Worm (Caenorhabditis elegans) whole organism, L2 larva: ENCODE measurements around the gene nspb-4.
A peak's percentile ranks its signal among the peaks of the same experiment; 100 is the strongest.

Experiments used
- C34F6.9 ChIP-seq: fragments of 150-350 bp; optimal IDR thresholded peaks from 2 replicates; lab custom pipeline; 2014; ENCODE audit warnings: missing biosample characterization, missing genetic modification characterization
- F13H6.1 ChIP-seq: sonication (generic microtip); optimal IDR thresholded peaks from 2 replicates; lab custom pipeline; 2016; ENCODE audit warnings: missing genetic modification characterization, missing compliant biosample characterization
- R02D3.7 ChIP-seq: fragments of 150-350 bp; optimal IDR thresholded peaks from 2 replicates; lab custom pipeline; 2014; ENCODE audit warnings: missing biosample characterization, missing genetic modification characterization
- ZK546.5 ChIP-seq: sonication (generic microtip); optimal IDR thresholded peaks from 2 replicates; lab custom pipeline; 2017; ENCODE audit warnings: missing biosample characterization, missing genetic modification characterization
- alr-1 ChIP-seq: fragments of 150-350 bp; optimal IDR thresholded peaks from 2 replicates; lab custom pipeline; 2014; ENCODE audit warnings: missing biosample characterization, missing genetic modification characterization
- ama-1 ChIP-seq: fragments of 150-350 bp; optimal IDR thresholded peaks from 2 replicates; lab custom pipeline; 2018; ENCODE audit warnings: inconsistent platforms
- ceh-16 ChIP-seq: fragments of 150-350 bp; optimal IDR thresholded peaks from 2 replicates; lab custom pipeline; 2014; ENCODE audit warnings: missing biosample characterization, missing genetic modification characterization
- ceh-82 ChIP-seq: fragments of 150-350 bp; optimal IDR thresholded peaks from 2 replicates; lab custom pipeline; 2014; ENCODE audit warnings: missing biosample characterization, missing genetic modification characterization
- crh-2 ChIP-seq: sonication (generic microtip); optimal IDR thresholded peaks from 2 replicates; lab custom pipeline; 2017; ENCODE audit warnings: missing biosample characterization, missing genetic modification characterization
- dmd-4 ChIP-seq: sonication (generic microtip); optimal IDR thresholded peaks from 2 replicates; lab custom pipeline; 2017; ENCODE audit warnings: missing biosample characterization, missing genetic modification characterization
- egl-27 ChIP-seq: sonication (generic microtip); optimal IDR thresholded peaks from 3 replicates; lab custom pipeline; 2017; ENCODE audit warnings: missing biosample characterization, missing genetic modification reagents, missing genetic modification characterization
- elt-1 ChIP-seq: fragments of 150-350 bp; optimal IDR thresholded peaks from 2 replicates; lab custom pipeline; 2014; ENCODE audit warnings: missing biosample characterization, missing genetic modification characterization
- fos-1 ChIP-seq: fragments of 150-350 bp; optimal IDR thresholded peaks from 2 replicates; lab custom pipeline; 2014; ENCODE audit warnings: missing biosample characterization, missing genetic modification characterization
- gmeb-1 ChIP-seq: fragments of 150-350 bp; optimal IDR thresholded peaks from 2 replicates; lab custom pipeline; 2014; ENCODE audit warnings: missing biosample characterization, missing genetic modification characterization
- lin-11 ChIP-seq: fragments of 150-350 bp; sonication (generic microtip); optimal IDR thresholded peaks from 2 replicates; lab custom pipeline; 2014; ENCODE audit warnings: missing biosample characterization, missing genetic modification characterization, inconsistent platforms, mixed read lengths
- lin-13 ChIP-seq: fragments of 150-350 bp; optimal IDR thresholded peaks from 2 replicates; lab custom pipeline; 2014; ENCODE audit warnings: missing biosample characterization, missing genetic modification reagents, missing genetic modification characterization
- lin-39 ChIP-seq: fragments of 150-350 bp; optimal IDR thresholded peaks from 2 replicates; lab custom pipeline; 2014; ENCODE audit warnings: missing biosample characterization, missing genetic modification reagents, missing genetic modification characterization
- lsy-2 ChIP-seq, 2 experiments: fragments of 150-350 bp in 1 of 2; sonication (generic microtip) in 1 of 2; optimal IDR thresholded peaks; 2 replicates each; lab custom pipeline; 2014 to 2017; ENCODE audit warnings: missing biosample characterization in 2 of 2, missing genetic modification characterization in 2 of 2
- mab-5 ChIP-seq: fragments of 150-350 bp; optimal IDR thresholded peaks from 2 replicates; lab custom pipeline; 2014; ENCODE audit warnings: missing biosample characterization, missing genetic modification characterization
- mbf-1 ChIP-seq: sonication (generic microtip); optimal IDR thresholded peaks from 2 replicates; lab custom pipeline; 2017; ENCODE audit warnings: missing biosample characterization, missing genetic modification characterization
- nhr-129 ChIP-seq: fragments of 150-350 bp; optimal IDR thresholded peaks from 2 replicates; lab custom pipeline; 2014; ENCODE audit warnings: missing biosample characterization, missing genetic modification characterization
- nhr-21 ChIP-seq: fragments of 150-350 bp; optimal IDR thresholded peaks from 2 replicates; lab custom pipeline; 2014; ENCODE audit warnings: missing biosample characterization, missing genetic modification characterization
- nhr-237 ChIP-seq: fragments of 150-350 bp; optimal IDR thresholded peaks from 2 replicates; lab custom pipeline; 2014; ENCODE audit warnings: missing biosample characterization, missing genetic modification characterization
- nhr-25 ChIP-seq: fragments of 150-350 bp; sonication (generic microtip); optimal IDR thresholded peaks from 3 replicates; lab custom pipeline; 2014; ENCODE audit warnings: missing biosample characterization, missing genetic modification characterization
- nhr-77 ChIP-seq: fragments of 150-350 bp; optimal IDR thresholded peaks from 2 replicates; lab custom pipeline; 2014; ENCODE audit warnings: missing biosample characterization, missing genetic modification characterization
- peb-1 ChIP-seq: fragments of 150-350 bp; optimal IDR thresholded peaks from 2 replicates; lab custom pipeline; 2014; ENCODE audit warnings: missing biosample characterization, missing genetic modification characterization
- skn-1 ChIP-seq: sonication (generic microtip); optimal IDR thresholded peaks from 2 replicates; lab custom pipeline; 2017; ENCODE audit warnings: missing biosample characterization, missing genetic modification characterization
- sma-3 ChIP-seq: sonication (generic microtip); optimal IDR thresholded peaks from 2 replicates; lab custom pipeline; 2016; ENCODE audit warnings: missing genetic modification reagents, missing genetic modification characterization, missing compliant biosample characterization
- sma-9 ChIP-seq, 2 experiments: fragments of 150-350 bp in 1 of 2; sonication (generic microtip) in 1 of 2; optimal IDR thresholded peaks; 2 replicates each; lab custom pipeline; 2014 to 2016; ENCODE audit warnings: missing genetic modification characterization in 2 of 2, mild to moderate bottlenecking in 1 of 2, missing biosample characterization in 1 of 2, missing compliant biosample characterization in 1 of 2, missing genetic modification reagents in 1 of 2, moderate library complexity in 1 of 2
- snpc-4 ChIP-seq: fragments of 150-350 bp; optimal IDR thresholded peaks from 2 replicates; lab custom pipeline; 2014; ENCODE audit warnings: missing biosample characterization, missing genetic modification characterization
- unc-39 ChIP-seq: fragments of 150-350 bp; optimal IDR thresholded peaks from 2 replicates; lab custom pipeline; 2014; ENCODE audit warnings: missing biosample characterization, missing genetic modification characterization
- unc-55 ChIP-seq: fragments of 150-350 bp; sonication (generic microtip); optimal IDR thresholded peaks from 3 replicates; lab custom pipeline; 2014; ENCODE audit warnings: missing biosample characterization, missing genetic modification reagents, missing genetic modification characterization

Gene nspb-4

DNA sequence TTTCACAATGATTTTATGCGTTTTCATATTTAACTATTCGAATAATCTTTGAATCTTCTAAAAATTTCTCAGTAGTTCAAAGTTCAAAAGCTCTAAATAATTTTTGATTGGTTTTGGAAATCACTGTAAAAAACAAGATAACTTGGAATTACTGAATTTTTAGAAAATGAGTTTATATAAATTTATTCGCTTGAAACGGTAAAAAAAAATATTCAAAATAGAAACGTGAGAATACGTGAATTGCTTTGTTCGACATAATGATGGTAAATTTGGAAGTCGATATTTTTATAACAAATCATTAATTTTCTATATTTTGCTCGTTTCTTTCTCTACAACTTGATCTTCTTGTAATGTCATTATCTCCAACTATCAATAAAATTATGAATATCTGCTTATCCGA is 25.4 kb downstream of the nspb-4 start, which contains the start of gene C01B10.44:
TSS of gene C01B10.44 (plus strand) at position 301 of the 400 bp plus-strand sequence.
- no peak for TF ChIP-seq peb-1

ce11 chrIV:6627798-6628197 is 29.8 kb downstream of the nspb-4 start, which contains the start of gene cest-5.2:
TSS of gene cest-5.2 (minus strand) at chrIV:6627925.
- TF ChIP-seq fos-1 (tag; lab: Kevin White, UChicago), result peak; percentile 25
- TF ChIP-seq nhr-25 (tag; lab: Kevin White, UChicago), result no peak
- TF ChIP-seq egl-27 (tag; lab: Kevin White, UChicago), result no peak

DNA sequence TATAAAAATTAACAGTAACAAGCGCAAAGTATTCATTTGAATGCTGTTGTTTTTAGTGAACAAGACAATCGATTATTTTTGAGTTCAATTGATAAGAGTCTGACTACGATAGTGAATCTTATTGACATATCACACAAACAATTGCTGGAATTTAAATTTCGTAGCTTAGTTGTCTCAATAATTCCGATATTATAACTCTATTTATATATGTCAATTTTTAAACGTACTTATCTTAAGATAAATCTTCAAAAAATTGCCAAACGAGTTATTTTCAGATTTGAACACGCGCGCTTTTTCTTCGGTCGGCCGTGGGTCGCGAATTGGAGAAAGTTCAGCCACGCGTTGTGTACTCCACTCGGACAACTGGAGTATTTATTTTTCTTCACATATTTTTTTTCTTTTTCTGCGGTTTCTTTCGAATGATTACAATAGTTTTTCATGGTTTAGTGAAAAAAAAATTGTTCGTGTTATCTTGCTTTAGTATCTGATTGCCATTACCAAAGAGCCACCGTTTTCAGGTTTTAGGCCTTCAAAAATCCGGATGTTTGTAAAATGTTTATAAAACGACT is 33.8 kb downstream of the nspb-4 start, which contains the start of the genes cest-5.1 and C01B10.9:
TSS of gene cest-5.1 (minus strand) at position 51 of the 569 bp plus-strand sequence.
TSS of gene C01B10.9 (plus strand) at position 519 of the 569 bp plus-strand sequence.
- TF ChIP-seq R02D3.7 (tag; lab: Kevin White, UChicago), result peak; percentile 11
- no peak for TF ChIP-seq unc-39
- TF ChIP-seq mab-5, result peak; percentile 27
- peak; percentile 82 for TF ChIP-seq sma-9 (GFP tag; optimal IDR thresholded peaks at IDR 0.05; lab: Kevin White, UChicago)
- TF ChIP-seq sma-9 (tag; optimal IDR thresholded peaks at IDR 0.05; lab: Kevin White, UChicago), result no peak
- TF ChIP-seq fos-1 (tag; lab: Kevin White, UChicago), result peak; percentile 6
- no peak for TF ChIP-seq mbf-1 (tag; lab: Kevin White, UChicago)
- peak; percentile 61 for TF ChIP-seq crh-2
- TF ChIP-seq lsy-2 (tag; optimal IDR thresholded peaks at IDR 0.05; lab: Kevin White, UChicago), result peak; percentile 59 to 81
- TF ChIP-seq ZK546.5 (tag; lab: Kevin White, UChicago), result no peak
- TF ChIP-seq F13H6.1 (tag; lab: Kevin White, UChicago), result peak; percentile 74
- TF ChIP-seq gmeb-1, result peak; percentile 94
- no peak for TF ChIP-seq nhr-237 (tag; lab: Kevin White, UChicago)
- TF ChIP-seq C34F6.9 (tag; lab: Kevin White, UChicago), result peak; percentile 63
- peak; percentile 69 for TF ChIP-seq lin-13 (GFP tag; lab: Kevin White, UChicago)
- peak; percentile 33 for TF ChIP-seq lin-11
- peak; percentile 32 for TF ChIP-seq nhr-21 (tag; lab: Kevin White, UChicago)
- TF ChIP-seq sma-3 (GFP tag; lab: Kevin White, UChicago), result peak; percentile 80
- TF ChIP-seq dmd-4 (tag; lab: Kevin White, UChicago), result no peak
- no peak for TF ChIP-seq elt-1 (tag; lab: Kevin White, UChicago)
- TF ChIP-seq unc-55 (GFP tag; lab: Kevin White, UChicago), result peak; percentile 85
- TF ChIP-seq snpc-4 (tag; lab: Kevin White, UChicago), result no peak
- no peak for TF ChIP-seq peb-1
- TF ChIP-seq nhr-77, result no peak

ce11 chrIV:6634789-6635188 is 36.8 kb downstream of the nspb-4 start, which contains the start of gene metl-13:
TSS of gene metl-13 (plus strand) at chrIV:6635089.
- no peak for TF ChIP-seq ceh-16 (tag; lab: Kevin White, UChicago)
- no peak for TF ChIP-seq nhr-77
- TF ChIP-seq fos-1 (tag; lab: Kevin White, UChicago), result no peak
- no peak for TF ChIP-seq sma-9 (GFP tag; optimal IDR thresholded peaks at IDR 0.05; lab: Kevin White, UChicago)
- no peak for TF ChIP-seq sma-9 (tag; optimal IDR thresholded peaks at IDR 0.05; lab: Kevin White, UChicago)
- no peak for TF ChIP-seq lin-39 (tag; lab: Kevin White, UChicago)
- no peak for TF ChIP-seq lin-11
- no peak for TF ChIP-seq ZK546.5 (tag; lab: Kevin White, UChicago)
- TF ChIP-seq unc-55 (GFP tag; lab: Kevin White, UChicago), result no peak
- TF ChIP-seq alr-1 (tag; lab: Kevin White, UChicago), result no peak
- TF ChIP-seq crh-2, result no peak
- no peak for TF ChIP-seq ceh-82 (tag; lab: Kevin White, UChicago)
- TF ChIP-seq C34F6.9 (tag; lab: Kevin White, UChicago), result no peak
- no peak for TF ChIP-seq unc-39
- TF ChIP-seq skn-1 (tag; lab: Kevin White, UChicago), result no peak
- TF ChIP-seq R02D3.7 (tag; lab: Kevin White, UChicago), result no peak
- TF ChIP-seq dmd-4 (tag; lab: Kevin White, UChicago), result no peak

DNA sequence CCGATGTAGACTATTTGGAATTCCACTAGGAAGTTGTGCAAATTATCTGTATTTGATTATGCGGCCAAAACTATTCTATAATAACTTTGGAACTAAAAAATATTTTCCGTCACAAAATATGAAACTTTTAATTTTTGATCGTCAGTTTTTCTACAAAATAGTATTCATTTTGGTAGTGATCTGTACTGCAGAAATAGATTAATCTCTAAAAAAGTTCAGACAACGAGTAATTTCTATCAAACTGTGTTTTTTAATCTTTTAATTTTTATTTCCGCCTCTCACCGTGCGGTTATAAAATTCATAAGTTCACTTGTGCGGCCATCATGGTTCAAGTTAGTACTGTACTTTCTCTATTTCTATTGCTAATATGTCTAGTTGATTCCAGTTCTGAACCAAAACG is 40.2 kb downstream of the nspb-4 start, which contains the start of gene C01B10.7:
TSS of gene C01B10.7 (plus strand) at position 301 of the 400 bp plus-strand sequence.
- TF ChIP-seq sma-3 (GFP tag; lab: Kevin White, UChicago), result no peak
- TF ChIP-seq ceh-16 (tag; lab: Kevin White, UChicago), result no peak
- TF ChIP-seq skn-1 (tag; lab: Kevin White, UChicago), result no peak
- TF ChIP-seq nhr-129 (tag; lab: Kevin White, UChicago), result no peak
- no peak for TF ChIP-seq unc-55 (GFP tag; lab: Kevin White, UChicago)
- TF ChIP-seq lin-13 (GFP tag; lab: Kevin White, UChicago), result no peak
- TF ChIP-seq gmeb-1, result no peak
- no peak for TF ChIP-seq ama-1 (lab: Kevin White, UChicago)
